Fruit fly (Drosophila melanogaster): Measurements from ENCODE around the gene CG32024.
A peak's percentile ranks its signal among the peaks of the same experiment; 100 is the strongest.

CG32024 gene

dm6 chr3L:8813484-8813883 is 6.1 kb downstream of the CG32024 start (continued):
- peak; percentile 20 for TF ChIP-seq zen (tag; optimal IDR thresholded peaks at IDR 0.05)
- no peak for TF ChIP-seq B-H2 (GFP tag; optimal IDR thresholded peaks at IDR 0.05)
- no peak for TF ChIP-seq NC2α (GFP tag; optimal IDR thresholded peaks at IDR 0.05)
- no peak for TF ChIP-seq CG5180 (GFP tag; optimal IDR thresholded peaks at IDR 0.05)
- TF ChIP-seq CkIIα-i1 (GFP tag; IDR thresholded peaks at IDR 0.05), result no peak
- no peak for TF ChIP-seq Meics (GFP tag; optimal IDR thresholded peaks at IDR 0.05)
- no peak for TF ChIP-seq br (optimal IDR thresholded peaks at IDR 0.05)
- TF ChIP-seq nmo (GFP tag; optimal IDR thresholded peaks at IDR 0.05), result peak; percentile 23
- no peak for TF ChIP-seq psq (GFP tag; optimal IDR thresholded peaks at IDR 0.05)
- TF ChIP-seq trem (tag; optimal IDR thresholded peaks at IDR 0.05), result no peak
- no peak for TF ChIP-seq Dp (GFP tag; optimal IDR thresholded peaks at IDR 0.05)
- no peak for TF ChIP-seq Sin3A (optimal IDR thresholded peaks at IDR 0.05)
- TF ChIP-seq CG11398 (GFP tag; optimal IDR thresholded peaks at IDR 0.05), result no peak
- peak; percentile 56 for TF ChIP-seq Rx (GFP tag; IDR thresholded peaks at IDR 0.05)
- peak; percentile 49; the same call in 1 of the 2 replicates for TF ChIP-seq CG9932 (GFP tag; IDR thresholded peaks at IDR 0.05)
- TF ChIP-seq CG13287 (GFP tag; IDR thresholded peaks at IDR 0.05; ENCODE audit: partially characterized antibody), result no peak
- no peak for TF ChIP-seq Pdp1 (GFP tag; optimal IDR thresholded peaks at IDR 0.05)
- no peak for TF ChIP-seq CG8388 (GFP tag; optimal IDR thresholded peaks at IDR 0.05)
- no peak for TF ChIP-seq CG42726 (GFP tag; IDR thresholded peaks at IDR 0.05; ENCODE audit: partially characterized antibody)
- no peak for TF ChIP-seq CG34376 (GFP tag; optimal IDR thresholded peaks at IDR 0.05)
- TF ChIP-seq CG2199 (GFP tag; IDR thresholded peaks at IDR 0.05), result 0 out of 3 replicates have a peak, but pooled peaks have one; percentile 51
- no peak for TF ChIP-seq CG4282 (GFP tag; optimal IDR thresholded peaks at IDR 0.05)
- no peak for TF ChIP-seq pfk (GFP tag; optimal IDR thresholded peaks at IDR 0.05)
- no peak for TF ChIP-seq CG8765 (GFP tag; IDR thresholded peaks at IDR 0.05)
- no peak for TF ChIP-seq kni (GFP tag; optimal IDR thresholded peaks at IDR 0.05)
- TF ChIP-seq prd (optimal IDR thresholded peaks at IDR 0.05), result no peak
- peak; percentile 92 for TF ChIP-seq prd (GFP tag; IDR thresholded peaks at IDR 0.05)
- no peak for TF ChIP-seq sna (GFP tag; IDR thresholded peaks at IDR 0.05; ENCODE audit: partially characterized antibody)
- TF ChIP-seq crp (GFP tag; optimal IDR thresholded peaks at IDR 0.05), result no peak
- TF ChIP-seq CG10267 (tag; optimal IDR thresholded peaks at IDR 0.05), result no peak
- no peak for TF ChIP-seq sqz (GFP tag; optimal IDR thresholded peaks at IDR 0.05)
- no peak for TF ChIP-seq klu (GFP tag; IDR thresholded peaks at IDR 0.05)
- peak; percentile 68 for TF ChIP-seq CG32767 (GFP tag; IDR thresholded peaks at IDR 0.05)
- no peak for TF ChIP-seq Dip3 (GFP tag; optimal IDR thresholded peaks at IDR 0.05)
- no peak for TF ChIP-seq ems (GFP tag; optimal IDR thresholded peaks at IDR 0.05)
- no peak for TF ChIP-seq Deaf1 (tag; optimal IDR thresholded peaks at IDR 0.05)
- TF ChIP-seq Bgb (GFP tag; IDR thresholded peaks at IDR 0.05; ENCODE audit: partially characterized antibody), result no peak
- TF ChIP-seq Xbp1 (GFP tag; optimal IDR thresholded peaks at IDR 0.05), result peak; percentile 17
- no peak for TF ChIP-seq pita (GFP tag; optimal IDR thresholded peaks at IDR 0.05)
- no peak for TF ChIP-seq CG13894 (tag; optimal IDR thresholded peaks at IDR 0.05)
- TF ChIP-seq CG10431 (GFP tag; optimal IDR thresholded peaks at IDR 0.05), result no peak
- no peak for TF ChIP-seq tna (GFP tag; IDR thresholded peaks at IDR 0.05; ENCODE audit: partially characterized antibody)
- peak; percentile 63 for TF ChIP-seq Nf-YA (GFP tag; IDR thresholded peaks at IDR 0.05)
- TF ChIP-seq Drgx (GFP tag; IDR thresholded peaks at IDR 0.05), result peak; percentile 85
- no peak for TF ChIP-seq vnd (GFP tag; IDR thresholded peaks at IDR 0.05; ENCODE audit: partially characterized antibody)
- TF ChIP-seq vvl (GFP tag; IDR thresholded peaks at IDR 0.05), result peak; percentile 62; the same call in 1 of the 2 replicates
- TF ChIP-seq CG10979 (tag; optimal IDR thresholded peaks at IDR 0.05), result no peak
- TF ChIP-seq BtbVII (GFP tag; optimal IDR thresholded peaks at IDR 0.05), result no peak
- TF ChIP-seq pho (GFP tag; optimal IDR thresholded peaks at IDR 0.05), result no peak
- TF ChIP-seq CG18599 (GFP tag; optimal IDR thresholded peaks at IDR 0.05), result peak; percentile 24
- peak; percentile 66 for TF ChIP-seq ranshi (GFP tag; IDR thresholded peaks at IDR 0.05)

All from whole organism, embryonic.